Worm (Caenorhabditis elegans) whole organism, late embryonic: ENCODE measurements around the gene F46F5.16.

Source experiments
- F13H6.1 ChIP-seq: sonication (generic microtip); optimal IDR thresholded peaks from 2 replicates; lab custom pipeline; 2016; ENCODE audit warnings: missing genetic modification characterization, missing compliant biosample characterization
- ama-1 ChIP-seq: fragments of 150-350 bp; optimal IDR thresholded peaks from 2 replicates; lab custom pipeline; 2014
- ceh-14 ChIP-seq: sonication (generic microtip); optimal IDR thresholded peaks from 2 replicates; lab custom pipeline; 2016; ENCODE audit warnings: missing genotype, missing genetic modification characterization, missing compliant biosample characterization
- ceh-18 ChIP-seq: sonication (generic microtip); optimal IDR thresholded peaks from 2 replicates; lab custom pipeline; 2016; ENCODE audit warnings: missing genetic modification characterization, missing compliant biosample characterization
- ceh-19 ChIP-seq: fragments of 200-800 bp; sonication (Bioruptor generic); optimal IDR thresholded peaks from 2 replicates; lab custom pipeline; 2018; ENCODE audit warnings: mild to moderate bottlenecking, missing genetic modification characterization, missing compliant biosample characterization
- ceh-2 ChIP-seq: sonication (generic microtip); optimal IDR thresholded peaks from 2 replicates; lab custom pipeline; 2016; ENCODE audit warnings: missing genotype, missing genetic modification characterization, missing compliant biosample characterization
- ceh-22 ChIP-seq: sonication (generic microtip); optimal IDR thresholded peaks from 2 replicates; lab custom pipeline; 2017; ENCODE audit warnings: missing biosample characterization, missing genetic modification characterization
- ceh-30 ChIP-seq: fragments of 150-350 bp; optimal IDR thresholded peaks from 2 replicates; lab custom pipeline; 2014; ENCODE audit warnings: missing biosample characterization, missing genetic modification characterization
- ceh-31 ChIP-seq: sonication (generic microtip); optimal IDR thresholded peaks from 2 replicates; lab custom pipeline; 2016; ENCODE audit warnings: missing genetic modification characterization, missing compliant biosample characterization
- ceh-6 ChIP-seq: fragments of 200-800 bp; sonication (Bioruptor generic); optimal IDR thresholded peaks from 2 replicates; lab custom pipeline; 2018; ENCODE audit warnings: mild to moderate bottlenecking, missing genetic modification characterization, missing compliant biosample characterization
- ceh-9 ChIP-seq: sonication (generic microtip); optimal IDR thresholded peaks from 2 replicates; lab custom pipeline; 2016; ENCODE audit warnings: mild to moderate bottlenecking, missing genetic modification characterization, inconsistent platforms, missing compliant biosample characterization
- dmd-4 ChIP-seq: sonication (generic microtip); optimal IDR thresholded peaks from 2 replicates; lab custom pipeline; 2016; ENCODE audit warnings: borderline replicate concordance, missing genetic modification characterization, missing compliant biosample characterization
- dve-1 ChIP-seq: sonication (generic microtip); optimal IDR thresholded peaks from 2 replicates; lab custom pipeline; 2017; ENCODE audit warnings: antibody characterized with exemption, mild to moderate bottlenecking, missing genetic modification characterization, missing compliant biosample characterization
- elt-2 ChIP-seq: sonication (generic microtip); optimal IDR thresholded peaks from 2 replicates; lab custom pipeline; 2016; ENCODE audit warnings: missing genetic modification reagents, missing genetic modification characterization, missing compliant biosample characterization
- ets-4 ChIP-seq: sonication (generic microtip); optimal IDR thresholded peaks from 2 replicates; lab custom pipeline; 2016; ENCODE audit warnings: missing genetic modification characterization, missing compliant biosample characterization
- eyg-1 ChIP-seq: sonication (generic microtip); optimal IDR thresholded peaks from 2 replicates; lab custom pipeline; 2016; ENCODE audit warnings: missing genotype, missing genetic modification characterization, missing compliant biosample characterization
- hlh-13 ChIP-seq: fragments of 200-800 bp; sonication (Bioruptor generic); optimal IDR thresholded peaks from 2 replicates; lab custom pipeline; 2018; ENCODE audit warnings: mild to moderate bottlenecking, missing genetic modification characterization, missing compliant biosample characterization
- hlh-15 ChIP-seq: sonication (generic microtip); optimal IDR thresholded peaks from 2 replicates; lab custom pipeline; 2016; ENCODE audit warnings: missing genetic modification characterization, missing compliant biosample characterization
- lim-6 ChIP-seq: sonication (generic microtip); optimal IDR thresholded peaks from 2 replicates; lab custom pipeline; 2016; ENCODE audit warnings: missing genetic modification characterization, missing compliant biosample characterization
- lin-11 ChIP-seq: fragments of 200-800 bp; sonication (Bioruptor generic); optimal IDR thresholded peaks from 2 replicates; lab custom pipeline; 2018; ENCODE audit warnings: mild to moderate bottlenecking, missing genetic modification characterization, missing compliant biosample characterization
- madf-2 ChIP-seq: sonication (generic microtip); optimal IDR thresholded peaks from 2 replicates; lab custom pipeline; 2017; ENCODE audit warnings: missing genetic modification characterization, missing compliant biosample characterization
- mec-3 ChIP-seq: sonication (generic microtip); optimal IDR thresholded peaks from 2 replicates; lab custom pipeline; 2016; ENCODE audit warnings: borderline replicate concordance, missing genetic modification characterization, missing compliant biosample characterization
- nfya-1 ChIP-seq: sonication (generic microtip); optimal IDR thresholded peaks from 2 replicates; lab custom pipeline; 2017; ENCODE audit warnings: missing genetic modification characterization, mild to moderate bottlenecking, missing compliant biosample characterization, antibody characterized with exemption, moderate library complexity
- nhr-11 ChIP-seq: fragments of 150-350 bp; optimal IDR thresholded peaks from 2 replicates; lab custom pipeline; 2014; ENCODE audit warnings: missing biosample characterization, missing genetic modification characterization
- nhr-232 ChIP-seq: sonication (generic microtip); optimal IDR thresholded peaks from 2 replicates; lab custom pipeline; 2016; ENCODE audit warnings: missing genetic modification characterization, missing compliant biosample characterization
- pha-2 ChIP-seq: sonication (generic microtip); optimal IDR thresholded peaks from 2 replicates; lab custom pipeline; 2017; ENCODE audit warnings: mild to moderate bottlenecking, missing genetic modification characterization, missing compliant biosample characterization
- ref-2 ChIP-seq: sonication (generic microtip); optimal IDR thresholded peaks from 2 replicates; lab custom pipeline; 2016; ENCODE audit warnings: missing genetic modification characterization, missing compliant biosample characterization
- sdc-2 ChIP-seq: sonication (generic microtip); optimal IDR thresholded peaks from 2 replicates; lab custom pipeline; 2016; ENCODE audit warnings: missing genotype, missing genetic modification characterization, missing compliant biosample characterization
- sox-2 ChIP-seq: fragments of 200-800 bp; sonication (Bioruptor generic); IDR thresholded peaks from 2 replicates; pipeline ENCODE4 v1.3.6; 2022; ENCODE audit warnings: missing genetic modification reagents, missing genetic modification characterization, missing compliant biosample characterization
- sox-4 ChIP-seq: sonication (generic microtip); optimal IDR thresholded peaks from 2 replicates; lab custom pipeline; 2017; ENCODE audit warnings: mild to moderate bottlenecking, missing genetic modification characterization, inconsistent platforms, missing compliant biosample characterization
- syd-9 ChIP-seq: sonication (generic microtip); optimal IDR thresholded peaks from 2 replicates; lab custom pipeline; 2016; ENCODE audit warnings: mild to moderate bottlenecking, missing genetic modification characterization, moderate library complexity, missing compliant biosample characterization
- tbx-7 ChIP-seq: sonication (generic microtip); optimal IDR thresholded peaks from 2 replicates; lab custom pipeline; 2016; ENCODE audit warnings: missing genotype, missing genetic modification characterization, missing compliant biosample characterization
- ttx-3 ChIP-seq: sonication (generic microtip); optimal IDR thresholded peaks from 2 replicates; lab custom pipeline; 2016; ENCODE audit warnings: missing genetic modification reagents, missing genetic modification characterization, missing compliant biosample characterization
- unc-3 ChIP-seq, 2 experiments: fragments of 200-800 bp in 1 of 2; sonication (Bioruptor generic) in 1 of 2; sonication (generic microtip) in 1 of 2; conservative IDR thresholded peaks in 1 of 2; optimal IDR thresholded peaks in 1 of 2; 2 replicates each; pipeline versions ENCODE4 v1.3.6 to Lab custom; 2016 to 2022; ENCODE audit warnings: missing compliant biosample characterization in 2 of 2, missing genetic modification characterization in 2 of 2, missing genetic modification reagents in 1 of 2
- unc-42 ChIP-seq: sonication (generic microtip); optimal IDR thresholded peaks from 2 replicates; lab custom pipeline; 2016; ENCODE audit warnings: missing genotype, missing genetic modification characterization, missing compliant biosample characterization
- unc-55 ChIP-seq: sonication (generic microtip); optimal IDR thresholded peaks from 2 replicates; lab custom pipeline; 2017; ENCODE audit warnings: missing biosample characterization, missing genetic modification reagents, missing genetic modification characterization
- unc-86 ChIP-seq: sonication (generic microtip); optimal IDR thresholded peaks from 2 replicates; lab custom pipeline; 2016; ENCODE audit warnings: missing genetic modification characterization, missing compliant biosample characterization
- zip-5 ChIP-seq: sonication (generic microtip); optimal IDR thresholded peaks from 2 replicates; lab custom pipeline; 2016; ENCODE audit warnings: missing genetic modification characterization, missing compliant biosample characterization

Gene F46F5.16

DNA sequence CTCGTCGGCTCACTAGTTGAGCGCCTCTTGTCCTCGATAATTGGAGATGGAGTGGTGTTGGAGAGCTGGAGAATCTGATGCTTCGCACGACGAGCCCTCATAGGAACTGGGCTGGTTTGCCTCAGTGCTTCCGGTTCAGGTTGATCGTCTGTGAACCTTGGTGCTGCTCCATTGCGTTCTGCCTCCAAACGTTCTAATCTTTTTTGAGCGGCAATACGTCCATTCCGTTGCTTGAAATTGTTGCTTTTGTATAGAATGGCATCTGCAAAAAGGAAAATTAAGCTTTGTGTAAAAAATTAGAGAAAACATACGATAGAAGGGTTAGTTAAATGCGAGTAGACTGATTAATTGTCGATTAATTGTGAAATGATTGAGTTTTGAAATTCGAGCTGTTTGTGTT lies 25.9 kb downstream of the F46F5.16 start, which contains the start of gene F46F5.5:
TSS of gene F46F5.5 (minus strand) at position 101 of the 400 bp plus-strand sequence.
- TF ChIP-seq zip-5 (tag; lab: Kevin White, UChicago) (no peak), nhr-232 (tag; lab: Kevin White, UChicago) (no peak), pha-2 (no peak), ceh-30 (tag; lab: Kevin White, UChicago) (no peak), nhr-11 (no peak), mec-3 (tag; lab: Kevin White, UChicago) (no peak), ceh-2 (no peak), sdc-2 (no peak), hlh-15 (tag; lab: Kevin White, UChicago) (no peak), unc-42 (tag; lab: Kevin White, UChicago) (no peak), sox-2 (GFP tag; lab: Robert Waterston, UW) (no peak), ceh-22 (tag; lab: Kevin White, UChicago) (no peak), unc-55 (no peak), dve-1 (tag; lab: Kevin White, UChicago) (no peak), ref-2 (tag; lab: Kevin White, UChicago) (no peak), tbx-7 (tag; lab: Kevin White, UChicago) (no peak), unc-86 (tag; lab: Kevin White, UChicago) (no peak), madf-2 (tag; lab: Kevin White, UChicago) (no peak)

- TF ChIP-seq lin-11 (no peak), syd-9 (tag; lab: Kevin White, UChicago) (no peak), tbx-7 (tag; lab: Kevin White, UChicago) (no peak), ttx-3 (no peak), eyg-1 (tag; lab: Kevin White, UChicago) (no peak), sdc-2 (no peak), zip-5 (tag; lab: Kevin White, UChicago) (no peak)
Measured at ce11 chrII:814737-815136, 27.7 kb downstream of the F46F5.16 start, which contains the start of gene msrp-3. TSS of gene msrp-3 (minus strand) at chrII:814837.

DNA sequence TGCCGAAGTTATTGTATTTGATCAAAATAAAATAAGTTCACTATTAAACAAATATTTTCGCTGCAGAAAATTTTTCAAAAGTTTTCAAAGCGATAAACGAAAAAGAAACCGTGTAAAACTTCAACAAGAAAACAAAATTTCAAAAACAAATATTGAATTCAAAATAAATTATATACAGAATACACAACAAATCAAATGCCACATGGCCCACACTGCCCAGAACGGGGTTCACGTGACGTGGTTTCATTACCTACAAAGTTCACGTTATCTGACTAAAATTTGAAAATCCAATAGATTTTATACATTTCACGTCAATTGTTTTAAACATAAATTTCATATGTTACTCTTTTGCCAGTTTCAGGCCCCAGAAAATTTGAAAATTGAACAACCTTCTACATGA lies 33.5 kb downstream of the F46F5.16 start, which contains the start of gene F46F5.7:
TSS of gene F46F5.7 (minus strand) at position 101 of the 400 bp plus-strand sequence.
- TF ChIP-seq elt-2 (tag; lab: Kevin White, UChicago), result no peak

DNA sequence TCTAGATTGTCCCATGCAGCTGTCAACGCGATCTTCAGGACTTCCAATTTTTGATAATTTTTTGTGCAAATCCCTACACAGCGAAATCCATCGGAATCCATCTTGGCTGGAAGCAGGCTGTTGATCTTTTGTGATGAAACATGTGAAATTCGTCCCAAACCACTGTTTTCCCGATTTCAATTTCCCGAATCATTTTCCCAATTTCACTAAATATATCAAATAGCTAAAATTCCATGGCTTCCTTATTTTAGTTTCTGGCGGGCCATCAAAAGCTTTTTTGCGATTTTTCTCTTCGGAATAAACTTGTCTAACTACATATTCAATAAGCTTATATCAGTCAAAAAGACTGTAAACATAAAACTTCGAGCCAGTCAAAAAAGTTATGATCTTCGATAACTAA lies 34.5 kb downstream of the F46F5.16 start, which contains the start of gene F46F5.8:
TSS of gene F46F5.8 (minus strand) at position 101 of the 400 bp plus-strand sequence.
- TF ChIP-seq nfya-1 (tag; lab: Kevin White, UChicago), result no peak
- TF ChIP-seq lim-6 (tag; lab: Kevin White, UChicago), result no peak
- TF ChIP-seq dmd-4, result no peak
- no peak for TF ChIP-seq ceh-2
- TF ChIP-seq F13H6.1 (tag; lab: Kevin White, UChicago), result no peak
- no peak for TF ChIP-seq eyg-1 (tag; lab: Kevin White, UChicago)
- no peak for TF ChIP-seq ceh-18 (tag; lab: Kevin White, UChicago)
- no peak for TF ChIP-seq ceh-9 (tag; lab: Kevin White, UChicago)
- no peak for TF ChIP-seq ets-4
- TF ChIP-seq hlh-13 (GFP tag; lab: Kevin White, UChicago), result no peak
- no peak for TF ChIP-seq ceh-31 (tag; lab: Kevin White, UChicago)
- TF ChIP-seq mec-3 (tag; lab: Kevin White, UChicago), result no peak
- TF ChIP-seq ceh-6 (GFP tag; lab: Kevin White, UChicago), result no peak
- TF ChIP-seq ref-2 (tag; lab: Kevin White, UChicago), result no peak
- TF ChIP-seq ceh-14 (tag; lab: Kevin White, UChicago), result no peak
- TF ChIP-seq ama-1 (lab: Kevin White, UChicago), result no peak
- no peak for TF ChIP-seq unc-3 (GFP tag; conservative IDR thresholded peaks at IDR 0.05; lab: Robert Waterston, UW)
- no peak for TF ChIP-seq unc-3 (tag; optimal IDR thresholded peaks at IDR 0.05; lab: Kevin White, UChicago)
- no peak for TF ChIP-seq sox-4
- no peak for TF ChIP-seq tbx-7 (tag; lab: Kevin White, UChicago)
- no peak for TF ChIP-seq ceh-19 (GFP tag; lab: Kevin White, UChicago)
